Worm (Caenorhabditis elegans): ENCODE data around the gene F53F4.1.
A peak's percentile ranks its signal among the peaks of the same experiment; 100 is the strongest.

Gene F53F4.1

DNA sequence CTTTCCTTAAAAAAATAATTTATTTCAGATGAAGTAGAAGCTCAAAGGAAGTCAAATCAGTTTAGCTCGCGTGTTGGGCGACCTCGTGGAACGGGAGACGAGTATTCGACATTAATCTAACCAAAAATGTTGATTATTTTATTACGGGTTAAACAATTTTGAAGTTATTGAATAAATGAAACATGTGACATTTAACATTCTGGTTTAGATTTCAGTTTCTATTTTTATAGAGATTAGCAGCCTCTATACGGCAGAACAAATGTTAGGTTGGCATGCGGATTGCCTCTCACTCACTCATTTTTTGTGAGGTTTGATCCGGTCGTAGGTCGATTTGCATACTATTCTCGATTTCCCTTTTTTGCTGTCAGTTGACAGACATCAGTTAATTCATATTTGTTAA is at the start of gene F53F4.1:
Gene F53F4.1, plus strand, starts transcription at position 301 of the 400 bp plus-strand sequence.
- TF ChIP-seq alr-1 (tag; optimal IDR thresholded peaks at IDR 0.05) (no peak), crh-2 (tag; optimal IDR thresholded peaks at IDR 0.05) (no peak), mdl-1 (tag; optimal IDR thresholded peaks at IDR 0.05) (no peak), R02D3.7 (tag; optimal IDR thresholded peaks at IDR 0.05) (no peak), mab-5 (tag; optimal IDR thresholded peaks at IDR 0.05) (no peak), nhr-12 (tag; optimal IDR thresholded peaks at IDR 0.05) (no peak), ztf-11 (tag; optimal IDR thresholded peaks at IDR 0.05) (no peak), sem-4 (tag; optimal IDR thresholded peaks at IDR 0.05) (no peak), elt-1 (tag; optimal IDR thresholded peaks at IDR 0.05) (no peak), F13H6.1 (tag; optimal IDR thresholded peaks at IDR 0.05) (no peak)

DNA sequence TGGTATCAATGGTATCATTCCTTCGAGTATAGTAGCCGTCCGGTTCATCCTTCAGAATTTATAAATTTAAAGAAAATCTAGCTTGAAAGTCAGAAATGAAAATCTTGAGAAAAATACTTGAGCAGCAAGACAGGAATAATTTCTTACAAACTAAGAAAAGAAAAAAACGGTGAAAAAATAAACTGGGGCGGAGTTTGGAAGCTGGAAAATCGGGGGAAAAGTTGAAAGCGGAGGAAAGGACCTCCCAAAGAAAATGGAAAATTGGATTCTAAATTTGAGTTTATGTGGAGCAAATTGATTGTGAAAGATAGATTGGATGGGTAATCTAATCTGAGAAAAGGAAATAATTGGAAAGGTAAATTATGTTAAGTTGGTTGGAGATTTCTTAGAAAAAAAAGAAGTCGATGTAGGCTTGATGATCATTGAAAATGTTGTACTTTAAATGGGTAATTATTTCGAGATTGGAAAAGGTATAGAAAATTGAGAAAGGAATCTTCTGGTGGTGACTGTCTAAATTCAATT is 48.5 kb upstream of the F53F4.1 start, which contains the start of gene frpr-5:
Gene frpr-5, minus strand, starts transcription at position 51 of the 522 bp plus-strand sequence.
- no peak for TF ChIP-seq nhr-11 (tag; optimal IDR thresholded peaks at IDR 0.05)
- TF ChIP-seq ztf-4 (tag; optimal IDR thresholded peaks at IDR 0.05), result no peak
- TF ChIP-seq peb-1 (tag; optimal IDR thresholded peaks at IDR 0.05), result no peak
- TF ChIP-seq dmd-4 (tag; optimal IDR thresholded peaks at IDR 0.05), result no peak
- TF ChIP-seq nhr-25 (tag; optimal IDR thresholded peaks at IDR 0.05), result no peak
- TF ChIP-seq mbf-1 (tag; optimal IDR thresholded peaks at IDR 0.05), result no peak
- no peak for TF ChIP-seq ceh-82 (tag; optimal IDR thresholded peaks at IDR 0.05)
- no peak for TF ChIP-seq unc-62 (GFP tag; optimal IDR thresholded peaks at IDR 0.05)
- TF ChIP-seq fos-1 (tag; optimal IDR thresholded peaks at IDR 0.05), result no peak
- no peak for TF ChIP-seq lin-39 (tag; optimal IDR thresholded peaks at IDR 0.05)
- TF ChIP-seq zag-1 (tag; optimal IDR thresholded peaks at IDR 0.05), result no peak
- TF ChIP-seq egl-27 (tag; optimal IDR thresholded peaks at IDR 0.05), result no peak
- no peak for TF ChIP-seq gmeb-1 (tag; optimal IDR thresholded peaks at IDR 0.05)

DNA sequence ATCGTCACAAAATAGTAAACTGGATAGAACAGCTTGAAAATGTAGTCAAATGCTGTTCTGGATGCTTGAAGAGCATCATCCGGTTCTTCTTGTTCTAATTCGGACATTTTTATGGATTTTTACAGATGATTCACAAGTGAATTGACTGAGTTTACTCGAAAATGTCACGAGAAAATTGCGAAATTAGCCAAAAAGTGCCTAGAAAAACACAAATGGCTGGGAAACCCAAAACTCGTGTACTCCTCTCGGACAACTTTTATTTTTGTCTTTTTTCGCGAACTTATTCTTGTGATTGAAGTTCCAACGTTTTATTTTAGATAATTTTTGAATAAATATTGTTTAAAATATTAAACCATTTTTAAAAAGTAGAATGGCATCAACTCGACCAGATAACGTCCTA is 33.0 kb upstream of the F53F4.1 start, which contains the start of the genes C56A3.4 and C56A3.5:
Gene C56A3.4, minus strand, starts transcription at position 154 of the 400 bp plus-strand sequence.
Gene C56A3.5, plus strand, starts transcription at position 367 of the 400 bp plus-strand sequence.
- peak; percentile 14 for TF ChIP-seq snpc-4 (tag; optimal IDR thresholded peaks at IDR 0.05)
- no peak for TF ChIP-seq aly-2 (tag; optimal IDR thresholded peaks at IDR 0.05)
- peak; percentile 54 for TF ChIP-seq sma-9 (GFP tag; optimal IDR thresholded peaks at IDR 0.05)
- no peak for TF ChIP-seq sma-9 (tag; optimal IDR thresholded peaks at IDR 0.05)
- TF ChIP-seq ztf-11 (tag; optimal IDR thresholded peaks at IDR 0.05), result no peak
- peak; percentile 30 for TF ChIP-seq sma-3 (GFP tag; optimal IDR thresholded peaks at IDR 0.05)
- TF ChIP-seq lin-13 (GFP tag; optimal IDR thresholded peaks at IDR 0.05), result peak; percentile 1
- TF ChIP-seq unc-55 (GFP tag; optimal IDR thresholded peaks at IDR 0.05), result peak; percentile 67
- TF ChIP-seq blmp-1 (tag; optimal IDR thresholded peaks at IDR 0.05; ENCODE audit: insufficient read depth), result no peak
- peak; percentile 54 for TF ChIP-seq crh-2 (tag; optimal IDR thresholded peaks at IDR 0.05)
- peak; percentile 64 for TF ChIP-seq gmeb-1 (tag; optimal IDR thresholded peaks at IDR 0.05)
- peak; percentile 7 for TF ChIP-seq skn-1 (tag; optimal IDR thresholded peaks at IDR 0.05)
- peak; percentile 82 for TF ChIP-seq C34F6.9 (tag; optimal IDR thresholded peaks at IDR 0.05)
- no peak for TF ChIP-seq nhr-237 (tag; optimal IDR thresholded peaks at IDR 0.05)
- TF ChIP-seq lsy-2 (tag; optimal IDR thresholded peaks at IDR 0.05), result peak; percentile 43 to 67
- peak; percentile 50 for TF ChIP-seq fos-1 (tag; optimal IDR thresholded peaks at IDR 0.05)
- peak; percentile 60 for TF ChIP-seq nhr-129 (tag; optimal IDR thresholded peaks at IDR 0.05)

DNA sequence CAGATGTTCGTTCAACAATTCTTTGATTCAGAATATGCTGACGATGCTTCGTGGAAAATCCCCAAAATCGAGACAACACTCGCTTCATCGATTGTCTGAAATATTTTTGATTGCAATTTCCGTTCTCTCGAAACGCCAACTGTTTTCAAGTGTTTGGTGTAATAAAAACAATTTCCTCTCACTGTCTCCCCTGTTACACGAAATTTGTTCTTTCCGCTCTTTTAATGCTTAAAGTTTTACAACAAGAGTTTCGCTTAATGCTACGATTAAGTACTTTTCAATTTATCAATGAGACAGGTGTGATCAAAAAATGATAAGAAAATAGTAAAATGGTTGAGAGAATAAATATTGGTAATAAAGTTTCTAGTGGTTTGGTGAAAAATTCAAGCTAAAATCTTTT is 28.3 kb upstream of the F53F4.1 start, which contains the start of gene C56A3.6:
Gene C56A3.6, minus strand, starts transcription at position 101 of the 400 bp plus-strand sequence.
- no peak for TF ChIP-seq nhr-11 (tag; optimal IDR thresholded peaks at IDR 0.05)
- no peak for TF ChIP-seq mdl-1 (tag; optimal IDR thresholded peaks at IDR 0.05)

DNA sequence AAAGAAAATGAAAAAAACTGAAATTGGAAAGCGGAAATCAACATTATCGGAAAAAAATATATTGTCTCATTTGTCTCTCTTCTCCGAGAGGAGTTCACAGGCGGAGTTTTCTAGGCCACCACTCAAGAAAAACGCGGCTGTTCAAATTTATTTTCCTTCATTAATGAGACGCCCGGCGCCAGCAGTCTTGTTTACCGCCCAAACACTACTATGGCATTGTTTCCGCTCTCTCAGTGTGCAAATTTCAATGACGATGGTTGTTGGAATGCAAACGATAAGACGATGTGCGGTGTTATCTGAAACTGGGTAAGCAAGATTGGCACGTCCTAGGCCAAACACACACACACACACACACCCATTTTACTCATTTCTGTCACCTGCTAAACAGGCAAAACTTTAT is 27.8 kb upstream of the F53F4.1 start, which contains the start of gene cav-2:
Gene cav-2, plus strand, starts transcription at position 359 of the 400 bp plus-strand sequence.
- no peak for TF ChIP-seq R02D3.7 (tag; optimal IDR thresholded peaks at IDR 0.05)
- no peak for TF ChIP-seq ceh-82 (tag; optimal IDR thresholded peaks at IDR 0.05)
- TF ChIP-seq blmp-1 (tag; optimal IDR thresholded peaks at IDR 0.05; ENCODE audit: insufficient read depth), result no peak
- TF ChIP-seq ztf-4 (tag; optimal IDR thresholded peaks at IDR 0.05), result no peak
- TF ChIP-seq nhr-77 (tag; optimal IDR thresholded peaks at IDR 0.05), result no peak
- TF ChIP-seq mab-5 (tag; optimal IDR thresholded peaks at IDR 0.05), result peak; percentile 73
- TF ChIP-seq C34F6.9 (tag; optimal IDR thresholded peaks at IDR 0.05), result peak; percentile 82
- peak; percentile 34 for TF ChIP-seq lin-11 (tag; optimal IDR thresholded peaks at IDR 0.05)
- peak; percentile 83 for TF ChIP-seq sma-3 (GFP tag; optimal IDR thresholded peaks at IDR 0.05)
- peak; percentile 64 for TF ChIP-seq lin-13 (GFP tag; optimal IDR thresholded peaks at IDR 0.05)
- TF ChIP-seq ZK546.5 (tag; optimal IDR thresholded peaks at IDR 0.05), result no peak
- peak in 1 of 2 experiments; percentile 13 for TF ChIP-seq mdl-1 (tag; optimal IDR thresholded peaks at IDR 0.05)
- no peak for TF ChIP-seq dmd-4 (tag; optimal IDR thresholded peaks at IDR 0.05)
- TF ChIP-seq egl-27 (tag; optimal IDR thresholded peaks at IDR 0.05), result peak; percentile 36
- TF ChIP-seq nhr-237 (tag; optimal IDR thresholded peaks at IDR 0.05), result no peak
- TF ChIP-seq fos-1 (tag; optimal IDR thresholded peaks at IDR 0.05), result peak; percentile 87
- no peak for TF ChIP-seq ceh-16 (tag; optimal IDR thresholded peaks at IDR 0.05)
- no peak for TF ChIP-seq elt-1 (tag; optimal IDR thresholded peaks at IDR 0.05)
- TF ChIP-seq peb-1 (tag; optimal IDR thresholded peaks at IDR 0.05), result no peak
- TF ChIP-seq gmeb-1 (tag; optimal IDR thresholded peaks at IDR 0.05), result peak; percentile 96
- TF ChIP-seq nhr-11 (tag; optimal IDR thresholded peaks at IDR 0.05), result no peak
- TF ChIP-seq skn-1 (tag; optimal IDR thresholded peaks at IDR 0.05), result no peak
- no peak for TF ChIP-seq unc-39 (tag; optimal IDR thresholded peaks at IDR 0.05)
- TF ChIP-seq unc-62 (GFP tag; optimal IDR thresholded peaks at IDR 0.05), result no peak
- TF ChIP-seq nhr-10 (tag; optimal IDR thresholded peaks at IDR 0.05), result no peak
- no peak for TF ChIP-seq mbf-1 (tag; optimal IDR thresholded peaks at IDR 0.05)
- peak; percentile 48 for TF ChIP-seq nhr-129 (tag; optimal IDR thresholded peaks at IDR 0.05)
- TF ChIP-seq nhr-21 (tag; optimal IDR thresholded peaks at IDR 0.05), result peak; percentile 58

Measured in whole organism, L2 larva.